Fruit fly (Drosophila melanogaster): ENCODE data around the gene CG11555.
A peak's percentile ranks its signal among the peaks of the same experiment; 100 is the strongest.

The CG11555 gene

dm6 chr2L:283071-283482, 9.4 kb downstream of the CG11555 start, which contains the start of gene CG11601 (continued):
- TF ChIP-seq ken (GFP tag; IDR thresholded peaks at IDR 0.05) = peak; percentile 63; the same call in 2 of the 3 replicates
- TF ChIP-seq Fer2 (tag; optimal IDR thresholded peaks at IDR 0.05) = no peak
- TF ChIP-seq unc-4 (GFP tag; IDR thresholded peaks at IDR 0.05; ENCODE audit: partially characterized antibody) = 0 out of 2 replicates have a peak, but pooled peaks have one; percentile 24
- TF ChIP-seq Sin3A (optimal IDR thresholded peaks at IDR 0.05) = peak; percentile 27
- TF ChIP-seq sna (GFP tag; IDR thresholded peaks at IDR 0.05; ENCODE audit: partially characterized antibody) = 0 out of 2 replicates have a peak, but pooled peaks have one; percentile 11
- TF ChIP-seq schlank (tag; optimal IDR thresholded peaks at IDR 0.05) = no peak
- TF ChIP-seq dan (GFP tag; IDR thresholded peaks at IDR 0.05) = no peak
- TF ChIP-seq dati (GFP tag; IDR thresholded peaks at IDR 0.05) = no peak
- no peak for TF ChIP-seq CG10267 (tag; optimal IDR thresholded peaks at IDR 0.05)
- TF ChIP-seq CG13424 (tag; optimal IDR thresholded peaks at IDR 0.05) = peak; percentile 58
- TF ChIP-seq phol (tag; optimal IDR thresholded peaks at IDR 0.05) = peak; percentile 79
- TF ChIP-seq Ravus (GFP tag; IDR thresholded peaks at IDR 0.05) = no peak
- no peak for TF ChIP-seq ro (GFP tag; IDR thresholded peaks at IDR 0.05)
- TF ChIP-seq psq (GFP tag; optimal IDR thresholded peaks at IDR 0.05) = peak; percentile 44
- TF ChIP-seq CG17359 (tag; optimal IDR thresholded peaks at IDR 0.05) = peak; percentile 20
- TF ChIP-seq CG33557 (GFP tag; optimal IDR thresholded peaks at IDR 0.05) = no peak
- peak; percentile 41; the same call in 1 of the 2 replicates for TF ChIP-seq lmd (GFP tag; IDR thresholded peaks at IDR 0.05)
- TF ChIP-seq stc (GFP tag; IDR thresholded peaks at IDR 0.05) = peak; percentile 30; the same call in 1 of the 2 replicates
- TF ChIP-seq ems (GFP tag; optimal IDR thresholded peaks at IDR 0.05) = no peak
- no peak for TF ChIP-seq CG2678 (tag; optimal IDR thresholded peaks at IDR 0.05)
- no peak for TF ChIP-seq Doc3 (GFP tag; IDR thresholded peaks at IDR 0.05; ENCODE audit: partially characterized antibody)
- TF ChIP-seq CG12659 (GFP tag; optimal IDR thresholded peaks at IDR 0.05) = peak; percentile 49
- TF ChIP-seq Oli (tag; optimal IDR thresholded peaks at IDR 0.05) = no peak
- no peak for TF ChIP-seq CG6254 (GFP tag; optimal IDR thresholded peaks at IDR 0.05)
- TF ChIP-seq NFAT (GFP tag; IDR thresholded peaks at IDR 0.05) = peak; percentile 63
- TF ChIP-seq CG10543 (GFP tag; optimal IDR thresholded peaks at IDR 0.05) = peak; percentile 31
- TF ChIP-seq Poxn (GFP tag; IDR thresholded peaks at IDR 0.05) = no peak
- TF ChIP-seq Nf-YA (GFP tag; IDR thresholded peaks at IDR 0.05) = no peak
- TF ChIP-seq Bgb (GFP tag; IDR thresholded peaks at IDR 0.05; ENCODE audit: partially characterized antibody) = peak; percentile 53
- TF ChIP-seq Sry-β (GFP tag; optimal IDR thresholded peaks at IDR 0.05) = peak; percentile 88
- peak; percentile 80 for TF ChIP-seq CG15514 (GFP tag; optimal IDR thresholded peaks at IDR 0.05)
- TF ChIP-seq btn (GFP tag; optimal IDR thresholded peaks at IDR 0.05) = no peak
- peak; percentile 39 for TF ChIP-seq CoRest (tag; optimal IDR thresholded peaks at IDR 0.05)
- peak; percentile 36 for TF ChIP-seq CG7786 (GFP tag; optimal IDR thresholded peaks at IDR 0.05)
- TF ChIP-seq CG33213 (GFP tag; optimal IDR thresholded peaks at IDR 0.05) = peak; percentile 47
- TF ChIP-seq slbo (GFP tag; IDR thresholded peaks at IDR 0.05) = peak; percentile 57
- no peak for TF ChIP-seq CG12299 (tag; optimal IDR thresholded peaks at IDR 0.05)
- TF ChIP-seq Oaz (GFP tag; IDR thresholded peaks at IDR 0.05) = 0 out of 2 replicates have a peak, but pooled peaks have one; percentile 15
- no peak for TF ChIP-seq wdn (GFP tag; IDR thresholded peaks at IDR 0.05)
- no peak for TF ChIP-seq fd96Cb (tag; optimal IDR thresholded peaks at IDR 0.05)
- TF ChIP-seq Hr78 (GFP tag; optimal IDR thresholded peaks at IDR 0.05) = peak in 1 of 2 experiments; percentile 1
- TF ChIP-seq tap (tag; optimal IDR thresholded peaks at IDR 0.05) = no peak
- no peak for TF ChIP-seq fd64A (GFP tag; optimal IDR thresholded peaks at IDR 0.05)
- peak; percentile 21 for TF ChIP-seq kay (GFP tag; optimal IDR thresholded peaks at IDR 0.05)
- no peak for TF ChIP-seq CG1233 (GFP tag; optimal IDR thresholded peaks at IDR 0.05)
- TF ChIP-seq sens-2 (GFP tag; IDR thresholded peaks at IDR 0.05) = no peak
- TF ChIP-seq grau (tag; optimal IDR thresholded peaks at IDR 0.05) = peak; percentile 40
- peak; percentile 28 for TF ChIP-seq NfI (GFP tag; optimal IDR thresholded peaks at IDR 0.05)
- no peak for TF ChIP-seq toy (GFP tag; IDR thresholded peaks at IDR 0.05)
- no peak for TF ChIP-seq Optix (GFP tag; IDR thresholded peaks at IDR 0.05)
- TF ChIP-seq org-1 (GFP tag; optimal IDR thresholded peaks at IDR 0.05) = no peak
